Worm (Caenorhabditis elegans): ENCODE results near the gene F54H12.5.
"Not testable (repeated sequence)": the region's sequence is repeated elsewhere in the genome, so short reads cannot be mapped to it uniquely, and the experiment has no call there.

F54H12.5 gene

DNA sequence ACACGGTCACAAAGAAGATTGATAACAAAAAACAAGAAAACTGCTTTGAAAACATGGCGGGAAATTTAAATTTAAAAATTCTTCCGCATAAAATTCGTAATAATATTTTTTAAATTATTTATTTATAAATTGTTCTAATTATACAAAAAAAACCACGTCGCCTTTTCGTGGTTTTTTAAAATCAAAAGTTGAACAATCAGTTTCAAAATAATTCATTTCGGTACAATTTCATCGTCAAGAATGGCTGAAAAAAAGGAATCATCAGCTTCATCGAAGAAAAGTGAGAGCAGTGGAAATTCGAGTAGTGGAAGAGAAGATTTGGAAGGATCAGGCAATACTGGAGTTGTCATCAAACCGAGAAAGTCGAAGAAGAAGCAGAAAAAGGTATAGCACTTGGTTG lies 2.8 kb downstream of the F54H12.5 start, which contains the start of the genes F54H12.8 and F54H12.7:
F54H12.8 (minus strand) TSS at position 101 of the 400 bp plus-strand sequence.
F54H12.7 (plus strand) TSS at position 229 of the 400 bp plus-strand sequence.
- no peak for TF ChIP-seq egl-13 (tag; optimal IDR thresholded peaks at IDR 0.05)
- TF ChIP-seq rnt-1 (tag; optimal IDR thresholded peaks at IDR 0.05) = no peak
- TF ChIP-seq sptf-1 (tag; optimal IDR thresholded peaks at IDR 0.05) = no peak
- no peak for TF ChIP-seq jun-1 (tag; optimal IDR thresholded peaks at IDR 0.05)
- no peak for TF ChIP-seq lin-15B (tag; optimal IDR thresholded peaks at IDR 0.05)
- no peak for TF ChIP-seq zag-1 (tag; optimal IDR thresholded peaks at IDR 0.05)
- no peak for TF ChIP-seq snpc-4 (tag; optimal IDR thresholded peaks at IDR 0.05)
- TF ChIP-seq ztf-4 (tag; optimal IDR thresholded peaks at IDR 0.05) = no peak
- TF ChIP-seq grh-1 (GFP tag; IDR thresholded peaks at IDR 0.05) = no peak
- no peak for TF ChIP-seq fkh-4 (tag; optimal IDR thresholded peaks at IDR 0.05; ENCODE audit: borderline replicate concordance)
- no peak for TF ChIP-seq nhr-85 (tag)
- TF ChIP-seq xbp-1 (tag; optimal IDR thresholded peaks at IDR 0.05) = no peak
- TF ChIP-seq pax-3 (tag; optimal IDR thresholded peaks at IDR 0.05) = no peak
- TF ChIP-seq ceh-8 (GFP tag; optimal IDR thresholded peaks at IDR 0.05) = no peak
- no peak for TF ChIP-seq efl-1 (optimal IDR thresholded peaks at IDR 0.05)
- no peak for TF ChIP-seq efl-1 (GFP tag; optimal IDR thresholded peaks at IDR 0.05 in 1 of 2)

DNA sequence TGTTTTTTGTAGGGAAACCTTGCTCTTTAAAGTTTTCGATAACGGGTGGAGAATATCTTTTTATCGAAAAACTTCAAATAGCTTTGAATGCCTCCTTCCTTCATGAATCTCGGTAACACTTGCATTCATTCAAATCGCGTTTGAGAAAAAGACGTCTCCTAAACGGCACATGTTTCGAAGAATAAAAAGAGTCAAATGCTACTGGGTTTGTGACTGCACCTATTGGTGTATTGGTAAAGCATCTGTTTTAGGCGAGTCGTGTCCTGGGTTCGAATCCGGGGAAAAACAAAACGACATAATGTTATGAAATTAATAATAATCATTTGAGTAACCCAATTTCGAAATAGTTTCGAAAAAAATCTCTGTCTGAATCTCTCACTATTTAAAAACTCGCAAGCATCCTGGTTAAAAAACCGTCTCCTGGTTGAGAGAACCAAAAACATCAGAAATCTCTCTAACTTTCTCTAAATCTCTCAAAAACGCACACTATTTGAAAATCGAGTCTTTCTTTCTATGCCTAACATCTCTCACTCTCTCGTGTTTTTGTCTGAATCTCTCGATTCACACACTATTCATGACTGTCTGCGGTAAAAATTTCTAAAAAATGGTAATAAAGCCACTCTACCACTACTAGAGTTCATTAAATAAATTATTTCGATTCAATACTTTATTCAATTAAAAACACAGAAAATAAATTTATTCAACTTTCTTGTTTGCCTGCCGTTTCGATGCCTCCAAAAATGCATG lies 5.8 kb downstream of the F54H12.5 start:
- TF ChIP-seq dsc-1 (tag; optimal IDR thresholded peaks at IDR 0.05) = peak; percentile 35
- TF ChIP-seq nhr-19 (GFP tag; conservative IDR thresholded peaks at IDR 0.05) = 0 out of 2 replicates have a peak, but pooled peaks have one; percentile 18

DNA sequence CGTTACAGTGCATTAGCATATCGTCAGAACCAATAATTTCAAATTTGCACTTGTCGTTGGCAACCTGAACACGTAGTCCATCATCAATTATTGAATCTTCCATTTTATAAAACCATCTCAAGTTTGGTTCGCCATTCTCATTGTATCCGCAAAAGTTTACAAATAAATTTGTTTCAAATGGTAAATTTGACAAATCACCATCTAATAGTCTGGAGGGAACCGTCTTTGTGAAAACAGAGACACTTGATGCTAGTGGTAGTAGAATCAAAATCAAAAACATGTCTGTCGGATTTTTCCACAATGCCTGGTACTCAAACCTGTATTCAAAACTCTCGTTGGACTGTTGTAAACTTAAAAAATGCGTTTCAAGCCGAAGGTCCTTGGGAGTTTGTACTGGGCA lies 7.7 kb downstream of the F54H12.5 start, which contains the start of gene F54H12.2:
F54H12.2 (plus strand) TSS at position 301 of the 400 bp plus-strand sequence.
- not testable (repeated sequence) for TF ChIP-seq unc-62 (GFP tag; optimal IDR thresholded peaks at IDR 0.05); jun-1 (tag; optimal IDR thresholded peaks at IDR 0.05); hlh-4 (tag; optimal IDR thresholded peaks at IDR 0.05)

DNA sequence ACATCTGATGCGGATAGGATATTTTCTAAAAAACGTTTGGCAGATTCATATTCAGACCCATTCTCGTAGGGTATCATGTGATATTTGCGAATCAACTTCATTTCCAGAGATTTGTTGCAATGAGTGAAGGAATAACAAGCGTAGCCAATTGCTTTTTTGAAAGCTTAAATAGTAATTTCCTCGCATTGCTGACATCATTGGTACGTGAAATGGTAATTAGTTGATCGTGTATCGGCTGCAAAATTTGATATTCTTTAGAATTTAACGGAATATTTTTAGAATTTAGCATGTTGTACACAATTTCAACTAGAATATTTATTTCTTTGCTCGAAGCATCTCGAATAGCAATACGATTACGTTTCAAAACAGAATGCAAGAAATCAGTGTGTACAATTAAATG lies 9.3 kb downstream of the F54H12.5 start, which contains the start of gene F54H12.4:
F54H12.4 (minus strand) TSS at position 101 of the 400 bp plus-strand sequence.
- not testable (repeated sequence) for TF ChIP-seq ceh-82, lin-15B, hlh-4 (tag; optimal IDR thresholded peaks at IDR 0.05)

DNA sequence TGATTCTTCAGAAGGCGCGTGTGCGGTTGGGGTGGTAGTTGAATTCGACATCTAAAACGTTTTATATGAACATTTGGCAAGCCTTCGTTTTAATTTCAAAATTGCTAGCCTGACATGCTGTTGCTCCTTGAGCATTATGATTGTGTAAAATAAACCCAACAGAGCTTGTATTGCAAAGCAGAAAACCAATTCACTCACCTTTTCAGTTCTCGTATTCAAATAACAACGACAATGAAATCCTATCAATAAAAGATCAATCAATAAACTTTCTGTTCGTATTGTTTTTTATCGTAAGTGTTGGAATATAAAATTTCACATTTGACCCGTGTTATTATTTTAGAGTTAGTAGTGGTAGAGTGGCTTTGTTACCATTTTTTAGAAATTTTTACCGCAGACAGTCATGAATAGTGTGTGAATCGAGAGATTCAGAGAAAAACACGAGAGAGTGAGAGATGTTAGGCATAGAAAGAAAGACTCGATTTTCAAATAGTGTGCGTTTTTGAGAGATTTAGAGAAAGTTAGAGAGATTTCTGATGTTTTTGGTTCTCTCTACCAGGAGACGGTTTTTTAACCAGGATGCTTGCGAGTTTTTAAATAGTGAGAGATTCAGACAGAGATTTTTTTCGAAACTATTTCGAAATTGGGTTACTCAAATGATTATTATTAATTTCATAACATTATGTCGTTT lies 12.9 kb downstream of the F54H12.5 start, which contains the start of gene F54H12.10:
F54H12.10 (minus strand) TSS at position 51 of the 688 bp plus-strand sequence.
- TF ChIP-seq dsc-1 (tag; optimal IDR thresholded peaks at IDR 0.05) (peak; percentile 8), nhr-19 (GFP tag; conservative IDR thresholded peaks at IDR 0.05) (peak; percentile 33; the same call in 1 of the 2 replicates)

DNA sequence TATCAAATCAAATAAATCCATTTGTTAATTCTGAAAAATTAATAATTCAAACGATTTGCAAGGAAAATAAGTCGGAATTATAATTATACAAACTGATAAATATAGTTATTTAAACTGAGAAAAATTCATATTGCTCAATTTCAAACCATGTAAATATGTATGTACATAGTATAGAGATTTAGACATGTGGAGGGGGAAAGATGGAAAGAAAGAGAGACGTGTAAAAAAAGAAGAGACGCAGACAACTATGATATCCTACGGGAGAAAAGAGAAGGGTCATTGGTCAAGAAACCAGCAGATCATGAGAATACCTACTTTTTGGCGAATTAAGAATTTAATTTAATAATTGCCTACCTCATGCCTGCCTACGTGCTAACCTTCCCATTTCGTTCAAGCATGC lies 13.9 kb downstream of the F54H12.5 start, which contains the start of gene C29E4.11:
C29E4.11 (minus strand) TSS at position 30 of the 400 bp plus-strand sequence.
- TF ChIP-seq dpl-1 (GFP tag; optimal IDR thresholded peaks at IDR 0.05) (peak in 1 of 3 experiments; percentile 39), dsc-1 (tag; optimal IDR thresholded peaks at IDR 0.05) (no peak), efl-1 (optimal IDR thresholded peaks at IDR 0.05) (peak; percentile 48 to 62), efl-1 (GFP tag; optimal IDR thresholded peaks at IDR 0.05 in 1 of 2) (peak in 1 of 2 experiments; percentile 83), nhr-20 (tag; optimal IDR thresholded peaks at IDR 0.05) (no peak), lsy-2 (tag; optimal IDR thresholded peaks at IDR 0.05) (peak; percentile 0 to 34), lin-35 (GFP tag; optimal IDR thresholded peaks at IDR 0.05) (peak in 1 of 2 experiments; percentile 13), mep-1 (tag; optimal IDR thresholded peaks at IDR 0.05) (peak; percentile 28), swsn-7 (tag; optimal IDR thresholded peaks at IDR 0.05) (peak; percentile 11), nhr-71 (tag; optimal IDR thresholded peaks at IDR 0.05) (peak; percentile 31), blmp-1 (tag; optimal IDR thresholded peaks at IDR 0.05) (peak; percentile 2), snu-23 (GFP tag; optimal IDR thresholded peaks at IDR 0.05) (peak; percentile 41), irx-1 (tag; optimal IDR thresholded peaks at IDR 0.05) (no peak)
